Fruit fly (Drosophila melanogaster): Measurements from ENCODE around the gene Agpat4.

The Agpat4 gene

DNA sequence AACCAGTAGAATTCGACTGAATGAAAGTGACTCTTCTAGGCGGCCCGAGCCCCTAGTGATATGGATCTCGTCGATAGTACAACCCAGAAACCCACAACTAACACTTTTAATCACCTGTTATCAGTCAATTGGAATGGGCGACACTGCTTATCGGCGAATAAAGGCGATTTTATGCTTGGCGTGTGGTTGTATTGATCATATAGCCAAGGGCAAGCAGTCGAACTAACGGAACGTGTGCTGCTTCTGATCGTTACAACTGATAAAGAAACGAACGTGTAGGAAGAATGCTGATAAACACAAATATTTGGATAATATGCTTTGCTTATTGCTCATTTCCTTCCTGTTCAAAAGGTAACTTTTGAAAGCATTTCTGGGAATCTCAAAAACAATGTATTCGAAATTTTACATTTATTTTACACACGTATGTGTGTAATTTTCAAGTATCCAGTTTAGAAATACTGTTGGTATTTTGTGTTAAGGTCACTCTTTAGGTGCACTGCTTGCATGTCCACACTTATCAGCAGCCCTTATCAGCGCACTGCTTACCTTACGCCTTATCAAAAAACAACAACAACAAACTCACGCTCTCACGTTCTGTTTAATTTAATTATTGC, at the start of gene Agpat4:
Gene Agpat4 (minus strand): TSS at position 387 of the 614 bp plus-strand sequence.
- peak; percentile 44 for TF ChIP-seq fkh (GFP tag; optimal IDR thresholded peaks at IDR 0.05)
- TF ChIP-seq dsx (GFP tag; optimal IDR thresholded peaks at IDR 0.05; ENCODE audit: poor library complexity, severe bottlenecking): no peak
- no peak for TF ChIP-seq cyc (GFP tag; optimal IDR thresholded peaks at IDR 0.05)
- TF ChIP-seq svp (GFP tag): peak; percentile 18
- no peak for TF ChIP-seq CG10669 (GFP tag; optimal IDR thresholded peaks at IDR 0.05)
- TF ChIP-seq Met (GFP tag; optimal IDR thresholded peaks at IDR 0.05): no peak

DNA sequence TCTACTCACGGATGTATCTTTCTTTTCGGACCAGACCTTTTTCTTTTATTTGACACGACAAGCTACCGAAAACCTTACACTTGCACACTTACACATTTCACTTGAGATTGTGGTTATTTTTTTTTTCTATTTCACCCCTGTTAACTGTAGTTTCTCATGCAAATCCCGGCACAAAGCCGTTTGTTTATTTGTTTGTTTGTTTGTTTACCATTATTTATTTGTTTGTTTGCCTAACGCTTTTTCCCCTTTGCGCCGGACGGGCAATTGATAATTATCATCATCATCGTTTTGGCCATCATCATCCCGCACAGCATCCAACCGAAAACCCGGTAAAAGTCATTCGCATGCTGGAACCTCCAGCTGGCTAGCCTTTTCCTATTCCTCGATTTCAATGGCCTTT, 49.7 kb upstream of the Agpat4 start:
- no peak for TF ChIP-seq dsx (GFP tag; optimal IDR thresholded peaks at IDR 0.05; ENCODE audit: poor library complexity, severe bottlenecking)
- peak; percentile 55 for TF ChIP-seq fkh (GFP tag; optimal IDR thresholded peaks at IDR 0.05)

DNA sequence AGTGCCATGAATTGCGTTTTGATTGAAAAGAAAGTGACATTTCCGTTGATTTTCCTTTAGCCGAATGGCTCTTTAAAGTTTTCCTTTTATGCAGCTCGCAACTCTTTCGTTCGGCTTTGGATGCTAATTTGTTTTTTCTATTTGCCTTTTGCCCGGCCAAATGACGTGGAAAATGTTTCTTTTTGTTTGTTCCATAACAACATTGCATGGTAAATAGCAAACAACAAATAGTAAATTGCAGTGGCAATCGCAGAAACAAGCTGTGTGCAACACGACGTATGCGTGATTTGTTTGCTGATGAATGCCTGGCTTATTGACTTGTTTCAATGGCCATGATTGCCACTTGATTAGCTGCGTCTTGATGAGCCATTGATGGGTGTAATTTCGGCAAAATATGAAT, 48.1 kb upstream of the Agpat4 start:
- TF ChIP-seq dac (GFP tag; optimal IDR thresholded peaks at IDR 0.05) (no peak), Blimp-1 (GFP tag; optimal IDR thresholded peaks at IDR 0.05) (no peak), lz (GFP tag; optimal IDR thresholded peaks at IDR 0.05) (no peak), CG4318 (GFP tag; optimal IDR thresholded peaks at IDR 0.05) (no peak), cyc (GFP tag; optimal IDR thresholded peaks at IDR 0.05) (no peak), fd59A (GFP tag; optimal IDR thresholded peaks at IDR 0.05) (no peak), svp (GFP tag) (no peak)

DNA sequence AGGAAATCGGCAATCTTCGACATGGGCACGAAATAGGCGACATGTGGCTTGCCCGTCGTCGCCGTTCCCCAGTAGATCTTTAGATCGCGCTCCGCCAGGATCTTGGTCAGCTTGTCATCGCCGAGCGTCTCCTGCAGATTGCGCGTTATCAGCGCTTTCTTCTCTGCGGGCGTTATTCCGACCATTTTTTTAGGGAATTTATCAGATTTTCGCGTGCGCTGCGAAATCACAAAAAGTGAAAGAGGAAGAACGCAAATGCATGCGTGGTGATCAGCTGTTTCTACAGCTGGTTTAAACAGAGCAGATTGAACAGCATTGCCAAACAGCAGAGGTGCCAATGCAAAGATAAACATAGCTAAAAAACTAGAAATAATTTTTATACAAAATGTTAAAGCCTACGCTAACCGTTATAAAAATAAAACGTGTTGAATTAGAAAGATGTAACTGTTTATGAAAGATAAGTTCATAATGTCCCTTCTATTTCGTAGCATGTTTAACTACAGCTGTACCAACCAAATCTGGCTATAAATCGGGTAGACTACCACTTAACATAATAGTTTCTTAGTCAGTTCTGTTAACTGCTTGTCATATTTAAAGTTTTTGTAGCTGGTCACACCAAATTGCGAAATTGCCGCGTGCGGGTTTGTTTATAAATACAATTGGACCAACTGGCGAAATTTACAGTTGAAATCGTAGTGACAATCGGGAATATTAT, 37.8 kb upstream of the Agpat4 start, which contains the start of the genes TyrRS and CG33158:
Gene TyrRS (minus strand): TSS at position 244 of the 715 bp plus-strand sequence.
Gene CG33158 (plus strand): TSS at position 539 of the 715 bp plus-strand sequence.
- TF ChIP-seq pdm3 (GFP tag; optimal IDR thresholded peaks at IDR 0.05): no peak
- TF ChIP-seq topi (GFP tag; optimal IDR thresholded peaks at IDR 0.05): no peak
- no peak for TF ChIP-seq CG8319 (GFP tag; optimal IDR thresholded peaks at IDR 0.05)
- TF ChIP-seq salr (GFP tag; optimal IDR thresholded peaks at IDR 0.05): no peak
- TF ChIP-seq Eip93F (GFP tag; optimal IDR thresholded peaks at IDR 0.05): no peak
- no peak for TF ChIP-seq CG10669 (GFP tag; optimal IDR thresholded peaks at IDR 0.05)
- TF ChIP-seq vri (GFP tag; optimal IDR thresholded peaks at IDR 0.05): no peak
- TF ChIP-seq eg (GFP tag; IDR thresholded peaks at IDR 0.05): no peak
- no peak for TF ChIP-seq CG7368 (GFP tag; optimal IDR thresholded peaks at IDR 0.05)
- TF ChIP-seq cyc (GFP tag; optimal IDR thresholded peaks at IDR 0.05): no peak
- no peak for TF ChIP-seq CG34406 (GFP tag; optimal IDR thresholded peaks at IDR 0.05)
- TF ChIP-seq fd85E (GFP tag; optimal IDR thresholded peaks at IDR 0.05): no peak
- no peak for TF ChIP-seq CG10631 (GFP tag; optimal IDR thresholded peaks at IDR 0.05)

DNA sequence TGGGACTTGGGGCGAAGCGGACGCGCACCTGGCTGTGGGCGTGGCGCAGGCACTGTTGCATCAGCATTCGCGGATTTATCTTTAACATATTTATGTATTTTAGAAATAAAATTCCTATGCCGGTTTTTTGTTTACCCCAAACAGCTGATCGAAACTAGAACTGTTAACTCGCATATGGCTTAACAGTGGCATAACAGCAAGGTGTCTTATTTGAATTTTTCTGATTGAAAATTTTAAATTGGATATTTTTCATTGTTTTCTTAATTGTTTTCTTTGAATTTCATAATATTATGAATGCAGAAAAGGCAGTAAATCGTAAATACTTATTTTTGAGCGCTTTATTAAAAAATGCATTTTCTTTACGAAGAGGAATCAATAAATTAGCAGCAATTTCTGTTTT, 35.7 kb upstream of the Agpat4 start, which contains the start of gene GluRS-m:
Gene GluRS-m (minus strand): TSS at position 154 of the 400 bp plus-strand sequence.
- TF ChIP-seq dsx (GFP tag; optimal IDR thresholded peaks at IDR 0.05; ENCODE audit: poor library complexity, severe bottlenecking) (no peak), fkh (GFP tag; optimal IDR thresholded peaks at IDR 0.05) (no peak), Smox (GFP tag; optimal IDR thresholded peaks at IDR 0.05) (no peak), OdsH (GFP tag; optimal IDR thresholded peaks at IDR 0.05) (no peak), Eip93F (GFP tag; optimal IDR thresholded peaks at IDR 0.05) (no peak), CG3919 (GFP tag; optimal IDR thresholded peaks at IDR 0.05) (no peak), CG11294 (GFP tag; IDR thresholded peaks at IDR 0.05) (no peak), dac (GFP tag; optimal IDR thresholded peaks at IDR 0.05) (no peak), CG10669 (GFP tag; optimal IDR thresholded peaks at IDR 0.05) (no peak), fd85E (GFP tag; optimal IDR thresholded peaks at IDR 0.05) (no peak)

DNA sequence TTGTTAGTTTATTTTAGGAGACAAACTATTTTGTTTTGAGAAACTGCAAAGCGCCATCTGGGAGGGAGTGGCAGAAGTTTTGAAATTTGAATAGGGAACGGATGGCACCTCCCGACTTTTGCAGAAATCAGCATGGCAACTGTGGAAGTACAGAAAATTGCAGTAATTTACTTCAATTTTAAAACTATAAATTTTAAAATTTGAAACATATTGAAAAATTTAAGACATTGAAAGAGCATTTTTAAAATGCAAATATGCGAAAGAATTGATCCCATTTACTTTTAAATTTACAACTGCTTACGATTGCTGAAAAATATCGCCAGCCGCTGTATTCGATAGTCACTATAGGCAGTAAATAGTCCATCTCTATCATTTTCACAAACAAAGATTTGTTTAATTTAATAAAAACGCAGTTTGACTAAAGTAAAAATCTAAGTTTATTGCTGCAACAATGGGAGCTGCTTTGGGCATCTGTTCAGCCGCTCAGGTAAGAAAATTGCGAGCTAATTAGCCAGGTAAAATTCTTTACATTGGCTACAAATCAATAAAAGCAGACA, 31.1 kb upstream of the Agpat4 start, which contains the start of gene Serinc:
Gene Serinc (plus strand): TSS at position 329 of the 557 bp plus-strand sequence.
- peak; percentile 47 for TF ChIP-seq lz (GFP tag; optimal IDR thresholded peaks at IDR 0.05)
- peak; percentile 37 for TF ChIP-seq Hr39 (GFP tag; optimal IDR thresholded peaks at IDR 0.05)
- TF ChIP-seq CG15336 (GFP tag; IDR thresholded peaks at IDR 0.05): 0 out of 2 replicates have a peak, but pooled peaks have one; percentile 23
- no peak for TF ChIP-seq CG8119 (GFP tag; IDR thresholded peaks at IDR 0.05)
- TF ChIP-seq Sox14 (GFP tag; optimal IDR thresholded peaks at IDR 0.05): peak; percentile 87
- peak; percentile 46 for TF ChIP-seq CG31627 (GFP tag; optimal IDR thresholded peaks at IDR 0.05)
- TF ChIP-seq CG3032 (tag; optimal IDR thresholded peaks at IDR 0.05): peak; percentile 8
- TF ChIP-seq fkh (GFP tag; optimal IDR thresholded peaks at IDR 0.05): peak; percentile 67
- TF ChIP-seq acj6 (GFP tag; optimal IDR thresholded peaks at IDR 0.05): no peak
- peak; percentile 44 for TF ChIP-seq cyc (GFP tag; optimal IDR thresholded peaks at IDR 0.05)
- peak; percentile 39 for TF ChIP-seq esn (GFP tag; optimal IDR thresholded peaks at IDR 0.05)
- no peak for TF ChIP-seq fd59A (GFP tag; optimal IDR thresholded peaks at IDR 0.05)

Data from whole organism, prepupa.